Fruit fly (Drosophila melanogaster): ENCODE results near the gene dsx-c73A.

DNA sequence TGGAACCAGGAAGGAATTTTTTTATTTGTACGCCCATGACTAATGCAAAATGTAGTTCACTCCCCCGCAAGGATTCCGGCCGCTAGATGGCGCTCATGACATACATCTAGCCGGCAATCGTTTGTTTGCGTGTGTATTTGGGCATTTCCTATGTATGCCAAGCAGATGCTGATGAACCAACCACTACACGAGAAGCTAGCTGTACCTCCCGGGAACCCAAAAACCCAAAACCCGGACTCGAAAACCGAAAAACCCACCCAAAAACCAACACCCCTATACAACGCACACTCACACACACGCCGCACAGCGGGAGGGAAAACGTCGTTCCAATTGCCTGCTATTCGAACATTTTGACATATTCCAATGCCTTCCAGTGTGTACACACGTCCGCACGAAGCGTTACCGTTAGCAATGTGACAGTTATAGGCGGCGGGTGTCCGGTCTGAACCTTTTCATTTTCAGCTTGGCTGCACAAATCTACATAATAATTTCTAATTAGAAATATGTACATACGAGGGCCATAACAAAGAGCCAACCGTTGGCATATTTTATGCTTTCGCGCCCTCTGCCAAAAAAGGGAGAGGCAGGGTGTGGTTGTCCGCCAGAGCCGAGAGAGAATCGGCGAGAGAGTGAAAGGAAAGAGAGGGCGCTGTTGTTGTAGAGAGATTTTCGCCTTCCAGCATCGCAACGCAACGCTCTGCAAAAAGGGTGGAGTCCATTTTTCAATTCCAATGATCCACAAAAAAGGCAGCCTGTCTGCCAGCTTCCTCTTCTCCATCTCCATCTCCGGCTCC is 43.7 kb downstream of the dsx-c73A start:
- TF ChIP-seq CG8301 (tag; optimal IDR thresholded peaks at IDR 0.05) (no peak), CG8159 (tag; optimal IDR thresholded peaks at IDR 0.05) (no peak), CG34367 (tag; optimal IDR thresholded peaks at IDR 0.05) (no peak)
